Worm (Caenorhabditis elegans): ENCODE data around the gene osg-1.

Gene osg-1

ce11 chrIII:5543050-5543449 lies 55.7 kb downstream of the osg-1 start, which contains the start of gene D1044.6:
Gene D1044.6 (minus strand): TSS chrIII:5543177.
- no peak for TF ChIP-seq mcd-1 (GFP tag; IDR thresholded peaks at IDR 0.05)
- TF ChIP-seq ZK185.1 (tag; optimal IDR thresholded peaks at IDR 0.05; ENCODE audit: poor library complexity, severe bottlenecking), result no peak
- no peak for TF ChIP-seq B0336.3 (GFP tag; IDR thresholded peaks at IDR 0.05)
- TF ChIP-seq F33H1.4 (GFP tag; IDR thresholded peaks at IDR 0.05), result peak; percentile 81
- peak; percentile 79 for TF ChIP-seq lsl-1 (GFP tag; optimal IDR thresholded peaks at IDR 0.05)
- no peak for TF ChIP-seq Y79H2A.3 (GFP tag; conservative IDR thresholded peaks at IDR 0.05)
- TF ChIP-seq fkh-3 (tag; optimal IDR thresholded peaks at IDR 0.05), result no peak
- TF ChIP-seq nhr-90 (tag; optimal IDR thresholded peaks at IDR 0.05), result no peak
- TF ChIP-seq ccch-3 (GFP tag; optimal IDR thresholded peaks at IDR 0.05), result no peak
- peak; percentile 8 for TF ChIP-seq nhr-80 (tag; optimal IDR thresholded peaks at IDR 0.05)
- peak; percentile 2 for TF ChIP-seq snpc-1.3 (tag; optimal IDR thresholded peaks at IDR 0.05; ENCODE audit: insufficient read depth)
- TF ChIP-seq K11D2.4 (GFP tag; IDR thresholded peaks at IDR 0.05), result no peak
- TF ChIP-seq madf-8 (GFP tag; conservative IDR thresholded peaks at IDR 0.05), result peak; percentile 49
- peak; percentile 71 for TF ChIP-seq xnd-1 (tag; optimal IDR thresholded peaks at IDR 0.05)
- peak; percentile 78 for TF ChIP-seq madf-6 (GFP tag; IDR thresholded peaks at IDR 0.05)
- no peak for TF ChIP-seq pbrm-1 (GFP tag; IDR thresholded peaks at IDR 0.05)
- TF ChIP-seq athp-1 (tag; optimal IDR thresholded peaks at IDR 0.05), result no peak

ce11 chrIII:5543727-5544345 lies 56.5 kb downstream of the osg-1 start, which contains the start of gene D1044.1:
Gene D1044.1 (plus strand): TSS chrIII:5544295.
- TF ChIP-seq snpc-3.4 (tag; optimal IDR thresholded peaks at IDR 0.05) (no peak), lsy-27 (tag; optimal IDR thresholded peaks at IDR 0.05; ENCODE audit: borderline replicate concordance, insufficient read depth) (no peak), ztf-18 (tag; optimal IDR thresholded peaks at IDR 0.05) (no peak), lin-40 (tag; optimal IDR thresholded peaks at IDR 0.05) (no peak), him-1 (tag; optimal IDR thresholded peaks at IDR 0.05) (no peak), snpc-1.1 (tag; optimal IDR thresholded peaks at IDR 0.05; ENCODE audit: insufficient read depth) (no peak), madf-8 (GFP tag; conservative IDR thresholded peaks at IDR 0.05) (peak; percentile 44), nhr-179 (tag; optimal IDR thresholded peaks at IDR 0.05) (no peak), F52B5.7 (tag; optimal IDR thresholded peaks at IDR 0.05) (no peak), egl-18 (GFP tag; IDR thresholded peaks at IDR 0.05) (no peak), lsl-1 (GFP tag; optimal IDR thresholded peaks at IDR 0.05) (peak; percentile 87), Y56A3A.18 (GFP tag; IDR thresholded peaks at IDR 0.05) (no peak), Y79H2A.3 (GFP tag; conservative IDR thresholded peaks at IDR 0.05) (no peak), chd-7 (tag; optimal IDR thresholded peaks at IDR 0.05) (no peak), tbp1 (GFP tag; optimal IDR thresholded peaks at IDR 0.05) (no peak), F37B4.10 (GFP tag; IDR thresholded peaks at IDR 0.05) (no peak), dpff-1 (tag; optimal IDR thresholded peaks at IDR 0.05) (no peak), rec-8 (tag; optimal IDR thresholded peaks at IDR 0.05) (no peak), pbrm-1 (GFP tag; IDR thresholded peaks at IDR 0.05) (no peak), madf-6 (GFP tag; IDR thresholded peaks at IDR 0.05) (peak; percentile 77), xnd-1 (tag; optimal IDR thresholded peaks at IDR 0.05) (peak; percentile 27), attf-6 (GFP tag; IDR thresholded peaks at IDR 0.05) (no peak)

ce11 chrIII:5546309-5546708 lies 59.0 kb downstream of the osg-1 start:
- TF ChIP-seq cebp-1 (GFP tag; IDR thresholded peaks at IDR 0.05) (peak; percentile 61; the same call in 1 of the 2 replicates), cebp-1 (tag; optimal IDR thresholded peaks at IDR 0.05) (peak; percentile 92), ztf-22 (GFP tag; optimal IDR thresholded peaks at IDR 0.05) (no peak), T26A5.8 (tag; optimal IDR thresholded peaks at IDR 0.05) (no peak), lsy-27 (tag; optimal IDR thresholded peaks at IDR 0.05; ENCODE audit: borderline replicate concordance, insufficient read depth) (no peak), attf-5 (GFP tag; optimal IDR thresholded peaks at IDR 0.05) (no peak)
